Fruit fly (Drosophila melanogaster) Kc167 (cell line): ENCODE measurements around the gene CG9737.

Experiments used
- Myc ChIP-seq: fragments of >200 bp; optimal IDR thresholded peaks from 2 replicates; lab custom pipeline; 2017; ENCODE audit warnings: missing external identifiers
- Sin3A ChIP-seq: fragments of >200 bp; optimal IDR thresholded peaks from 2 replicates; lab custom pipeline; 2018; ENCODE audit warnings: missing external identifiers
- h ChIP-seq: fragments of >200 bp; optimal IDR thresholded peaks from 3 replicates; lab custom pipeline; 2018; ENCODE audit warnings: missing external identifiers
- insv ChIP-seq: fragments of >200 bp; optimal IDR thresholded peaks from 3 replicates; lab custom pipeline; 2018; ENCODE audit warnings: missing external identifiers
- psq ChIP-seq: fragments of >200 bp; optimal IDR thresholded peaks from 2 replicates; lab custom pipeline; 2017; ENCODE audit warnings: missing external identifiers
- ttk ChIP-seq: sonication (Bioruptor generic); optimal IDR thresholded peaks from 2 replicates; lab custom pipeline; 2017; ENCODE audit warnings: missing external identifiers

The CG9737 gene

DNA sequence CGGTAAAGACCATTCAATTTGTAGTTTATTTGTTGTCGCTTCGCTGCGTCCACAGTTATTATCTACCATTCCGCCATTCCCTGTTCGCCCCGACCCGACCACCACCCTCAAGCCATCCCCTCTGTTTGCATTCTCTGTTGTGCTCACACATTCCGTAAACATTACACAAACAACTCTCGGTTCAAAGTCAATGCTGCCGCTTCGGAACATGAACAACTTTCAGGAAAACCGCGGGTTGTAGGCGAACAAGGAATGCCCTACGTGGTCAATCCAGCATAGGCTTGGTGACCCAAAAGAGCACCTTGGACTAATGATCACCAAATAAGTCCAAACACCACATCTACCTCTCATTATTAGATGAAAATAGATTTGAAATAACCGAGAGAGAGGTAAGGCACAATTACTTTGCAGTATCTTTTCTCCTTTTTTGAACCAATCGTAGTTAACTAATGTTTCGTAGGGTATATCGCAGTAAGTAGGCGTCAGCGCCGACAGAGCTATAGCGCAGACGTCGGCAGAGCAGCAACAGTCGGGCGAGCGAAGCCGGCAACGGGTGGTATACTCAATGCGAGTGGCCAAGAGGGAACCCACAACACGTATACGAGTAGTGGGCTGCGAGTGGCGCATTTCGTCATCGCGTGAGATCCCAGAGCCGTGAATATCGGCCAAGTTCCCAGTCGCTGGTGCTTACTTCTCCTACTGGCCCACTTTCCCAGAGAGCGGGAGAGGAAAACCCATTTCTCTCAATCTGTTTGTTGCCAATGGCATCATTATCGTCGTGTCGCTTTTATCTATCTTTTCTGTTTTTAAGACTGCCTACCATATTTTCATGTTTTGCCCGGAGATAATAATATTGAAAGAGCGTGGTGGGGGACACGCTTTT lies 39.8 kb downstream of the CG9737 start:
- no peak for TF ChIP-seq Myc (lab: Kevin White, UChicago)
- TF ChIP-seq ttk (lab: Kevin White, UChicago), result no peak
- TF ChIP-seq h (lab: Kevin White, UChicago), result no peak
- TF ChIP-seq psq (lab: Kevin White, UChicago), result no peak
- no peak for TF ChIP-seq Sin3A (lab: Kevin White, UChicago)

DNA sequence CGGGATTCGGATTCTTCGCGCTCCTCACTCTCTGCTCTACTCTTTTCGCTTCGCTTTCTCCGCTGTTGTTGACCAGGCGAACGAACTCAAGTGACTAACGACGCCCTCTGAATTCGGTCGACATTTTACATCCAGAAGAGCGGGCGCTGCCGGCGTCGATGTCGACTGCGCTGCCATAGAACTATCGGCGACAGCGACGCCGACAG lies 40.3 kb downstream of the CG9737 start, which contains the start of gene CG9743:
TSS of gene CG9743 (minus strand) at position 101 of the 206 bp plus-strand sequence.
- TF ChIP-seq psq (lab: Kevin White, UChicago), result no peak
- TF ChIP-seq Myc (lab: Kevin White, UChicago), result no peak
- TF ChIP-seq h (lab: Kevin White, UChicago), result no peak
- no peak for TF ChIP-seq Sin3A (lab: Kevin White, UChicago)
- TF ChIP-seq insv (lab: Kevin White, UChicago), result no peak
- TF ChIP-seq ttk (lab: Kevin White, UChicago), result no peak

DNA sequence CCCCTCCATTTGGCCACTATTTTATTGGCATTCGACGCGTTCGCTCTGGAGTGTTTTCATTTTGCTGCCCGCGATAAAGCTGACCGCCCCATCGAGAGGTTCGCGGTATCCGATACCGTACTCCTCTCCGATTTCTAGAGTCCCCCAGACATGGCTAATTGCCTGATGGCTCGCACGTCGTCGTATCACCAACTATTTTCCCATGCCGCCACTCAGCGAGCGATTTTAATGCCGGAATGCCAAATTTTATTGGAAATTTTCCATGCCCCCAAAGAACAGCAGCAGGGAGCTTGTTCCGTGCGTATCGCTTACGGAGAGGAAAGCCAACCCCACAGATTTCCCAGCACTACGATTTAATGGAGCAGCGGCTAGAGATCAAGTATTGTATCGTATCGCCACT lies 42.0 kb downstream of the CG9737 start:
- no peak for TF ChIP-seq Sin3A (lab: Kevin White, UChicago)
- TF ChIP-seq ttk (lab: Kevin White, UChicago), result no peak
- no peak for TF ChIP-seq insv (lab: Kevin White, UChicago)
- no peak for TF ChIP-seq psq (lab: Kevin White, UChicago)
- no peak for TF ChIP-seq Myc (lab: Kevin White, UChicago)
- no peak for TF ChIP-seq h (lab: Kevin White, UChicago)

DNA sequence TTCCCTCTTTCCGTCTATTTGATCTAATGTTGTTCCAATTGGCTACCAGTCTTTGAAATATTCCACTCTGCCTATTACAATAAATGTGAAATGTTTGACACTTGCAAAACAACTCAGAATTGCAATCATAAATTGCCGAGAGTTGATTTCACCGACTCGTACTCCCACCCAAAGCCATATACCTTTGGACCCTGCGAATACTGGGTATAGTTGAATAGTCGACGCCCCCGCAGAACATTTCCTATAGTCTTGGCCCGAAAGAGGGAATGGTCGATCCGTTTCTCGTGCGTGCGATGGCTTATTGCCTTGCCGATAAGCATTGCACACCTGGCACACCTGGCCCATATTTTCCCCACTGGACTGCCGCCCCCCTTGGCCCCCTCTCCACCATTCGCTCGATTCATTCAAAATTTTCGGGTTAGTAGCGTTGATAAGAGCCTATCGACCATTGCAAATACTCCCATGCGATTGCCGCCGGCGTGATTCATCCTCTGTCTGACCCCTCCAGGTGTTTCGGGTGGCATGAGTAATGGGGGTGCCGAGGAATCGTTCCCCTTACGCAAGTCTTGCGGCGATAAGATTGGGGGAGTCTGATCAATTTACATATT lies 42.9 kb downstream of the CG9737 start:
- TF ChIP-seq insv (lab: Kevin White, UChicago) (no peak), Sin3A (lab: Kevin White, UChicago) (no peak), ttk (lab: Kevin White, UChicago) (no peak), Myc (lab: Kevin White, UChicago) (no peak), h (lab: Kevin White, UChicago) (no peak), psq (lab: Kevin White, UChicago) (no peak)

DNA sequence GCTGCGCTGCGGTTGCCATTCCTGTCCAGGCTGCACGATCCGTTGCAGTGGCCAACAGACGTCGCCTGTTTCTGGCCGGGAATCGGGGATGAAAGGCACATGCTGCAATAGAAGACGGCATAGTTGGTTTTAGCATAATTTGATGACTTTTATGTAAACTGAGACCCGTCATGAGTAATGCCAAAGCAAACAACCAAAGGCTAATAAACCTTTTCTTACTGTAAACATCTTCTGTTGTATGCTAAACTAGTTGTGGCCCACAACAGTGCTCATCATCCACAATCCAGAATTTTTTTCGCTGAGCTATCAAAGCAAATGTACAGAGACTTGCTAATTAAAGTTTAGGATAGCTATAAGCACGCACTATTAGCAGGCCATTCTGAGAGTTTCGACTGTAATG lies 44.3 kb downstream of the CG9737 start:
- TF ChIP-seq h (lab: Kevin White, UChicago) (no peak), psq (lab: Kevin White, UChicago) (no peak), insv (lab: Kevin White, UChicago) (no peak), Sin3A (lab: Kevin White, UChicago) (no peak), ttk (lab: Kevin White, UChicago) (no peak), Myc (lab: Kevin White, UChicago) (no peak)

DNA sequence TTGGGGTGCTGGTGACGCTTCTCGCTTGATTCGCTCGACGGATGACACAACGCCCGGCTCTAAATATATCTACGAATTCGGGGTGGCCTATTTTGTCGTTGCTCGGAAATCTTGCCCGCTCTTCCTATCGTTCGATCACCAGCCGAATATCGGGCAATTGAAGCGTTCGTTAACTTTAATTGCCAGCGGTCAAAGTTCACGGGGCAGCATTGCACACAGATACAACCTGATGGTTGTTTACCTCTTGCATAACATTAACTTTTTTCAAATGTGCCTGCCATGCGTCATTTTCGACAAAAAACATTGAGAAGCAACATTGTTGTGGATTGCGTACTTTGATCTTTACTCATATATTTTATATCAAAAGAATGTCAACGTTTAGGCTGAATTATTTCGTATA lies 45.3 kb downstream of the CG9737 start:
- TF ChIP-seq Sin3A (lab: Kevin White, UChicago), result no peak
- TF ChIP-seq ttk (lab: Kevin White, UChicago), result no peak
- no peak for TF ChIP-seq insv (lab: Kevin White, UChicago)
- no peak for TF ChIP-seq Myc (lab: Kevin White, UChicago)

DNA sequence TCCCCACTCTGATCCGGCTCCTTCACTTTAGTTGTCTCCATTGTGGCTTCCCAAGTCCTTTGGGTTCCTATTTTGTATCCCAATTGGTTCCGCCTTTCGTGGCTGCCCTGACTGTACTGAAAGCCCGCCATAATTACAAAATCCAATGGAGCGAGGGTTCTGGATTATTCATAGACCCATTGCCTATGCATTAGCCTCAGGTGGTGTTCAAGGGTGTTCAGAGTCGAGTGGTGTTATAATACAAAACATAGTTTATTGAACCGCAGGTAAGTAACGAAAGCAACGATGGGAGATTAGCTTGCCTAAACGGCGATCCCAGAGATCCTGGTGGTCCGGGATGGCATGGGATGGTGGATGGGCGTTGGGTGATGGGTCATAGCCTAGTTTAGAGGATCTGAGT lies 47.0 kb downstream of the CG9737 start, which contains the start of gene CG15531:
TSS of gene CG15531 (minus strand) at position 101 of the 400 bp plus-strand sequence.
- no peak for TF ChIP-seq Sin3A (lab: Kevin White, UChicago)
- TF ChIP-seq ttk (lab: Kevin White, UChicago), result no peak
- no peak for TF ChIP-seq insv (lab: Kevin White, UChicago)
- TF ChIP-seq Myc (lab: Kevin White, UChicago), result no peak
- TF ChIP-seq psq (lab: Kevin White, UChicago), result no peak
- TF ChIP-seq h (lab: Kevin White, UChicago), result no peak

DNA sequence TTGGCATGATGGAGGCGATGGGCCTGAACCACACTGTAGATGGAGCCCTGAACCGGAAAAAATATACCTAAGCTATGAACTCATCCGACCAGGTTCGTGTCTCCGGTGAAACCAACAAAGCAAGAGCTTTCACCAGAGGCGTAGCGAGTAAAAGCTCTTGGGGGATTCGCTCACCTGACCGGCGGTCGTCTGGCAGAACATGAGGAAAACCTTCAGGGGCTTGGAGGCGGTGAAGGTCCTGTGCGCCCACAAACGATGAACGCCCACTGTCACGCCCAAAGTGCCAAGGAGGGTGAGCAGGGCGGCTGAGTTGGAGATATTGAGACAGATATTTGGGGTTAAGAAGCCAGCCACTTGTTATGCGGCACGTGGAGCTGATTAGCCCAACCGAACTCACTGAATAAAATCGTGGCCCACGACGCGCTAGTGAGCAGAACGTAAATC lies 47.5 kb downstream of the CG9737 start:
- TF ChIP-seq ttk (lab: Kevin White, UChicago) (no peak), h (lab: Kevin White, UChicago) (no peak), psq (lab: Kevin White, UChicago) (no peak), Myc (lab: Kevin White, UChicago) (no peak), insv (lab: Kevin White, UChicago) (no peak), Sin3A (lab: Kevin White, UChicago) (no peak)

DNA sequence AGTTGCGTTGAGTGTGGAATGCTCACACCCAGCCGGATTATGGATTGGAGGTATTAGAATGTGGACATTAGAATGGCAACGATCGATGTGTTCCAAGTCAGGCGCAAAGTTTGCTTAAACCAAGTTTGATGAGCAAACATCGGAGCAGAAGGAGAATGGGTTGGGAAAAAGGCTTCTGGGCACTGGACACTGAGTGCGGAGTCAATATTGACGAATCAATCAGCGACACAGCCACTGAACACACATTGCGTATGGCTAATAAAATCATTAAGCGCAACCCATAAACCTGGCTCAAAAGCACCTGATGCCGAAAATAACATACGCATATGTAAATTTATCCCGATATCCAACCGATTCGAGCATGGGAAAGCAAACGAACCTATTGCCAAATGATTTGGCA lies 49.3 kb downstream of the CG9737 start:
- no peak for TF ChIP-seq psq (lab: Kevin White, UChicago)
- no peak for TF ChIP-seq insv (lab: Kevin White, UChicago)

DNA sequence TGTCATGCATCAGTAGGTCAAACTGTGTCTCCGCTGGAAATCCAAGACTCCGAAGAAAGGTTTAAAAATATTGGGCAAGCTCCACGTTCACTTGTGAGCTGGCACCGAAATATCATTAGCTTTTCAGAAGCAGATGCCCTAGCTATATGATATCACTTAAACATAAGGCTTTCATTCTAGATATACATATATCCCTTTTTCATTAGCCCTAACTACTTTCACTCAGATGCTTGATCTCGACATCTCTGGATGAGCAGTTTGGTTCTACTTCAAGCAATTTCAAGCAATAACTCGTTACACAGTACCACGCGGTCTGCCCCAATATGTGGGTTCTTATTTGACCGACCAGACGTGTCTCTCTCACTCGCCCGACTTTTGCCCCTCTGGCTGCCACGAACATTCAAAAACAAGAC lies 51.6 kb downstream of the CG9737 start:
- TF ChIP-seq psq (lab: Kevin White, UChicago) (no peak), insv (lab: Kevin White, UChicago) (no peak), ttk (lab: Kevin White, UChicago) (no peak), Myc (lab: Kevin White, UChicago) (no peak), h (lab: Kevin White, UChicago) (no peak)
